Fruit fly (Drosophila melanogaster) whole organism, embryonic: ENCODE measurements around the gene Mms19.

Experiments
- Adf1 ChIP-seq: fragments of 200-800 bp; sonication (Bioruptor generic); IDR thresholded peaks from 2 replicates; pipeline ENCODE4 v1.3.6; 2022; ENCODE audit warnings: missing biosample characterization, missing genetic modification characterization
- Blimp-1 ChIP-seq: fragments of 200-800 bp; sonication (Bioruptor generic); optimal IDR thresholded peaks from 3 replicates; lab custom pipeline; 2018; ENCODE audit warnings: missing biosample characterization, missing genetic modification characterization, mild to moderate bottlenecking, moderate library complexity, missing genetic modification reagents
- CG10431 ChIP-seq: fragments of 200-800 bp; sonication (Bioruptor generic); optimal IDR thresholded peaks from 3 replicates; lab custom pipeline; 2018; ENCODE audit warnings: missing biosample characterization, mild to moderate bottlenecking, missing genetic modification characterization
- CG11456 ChIP-seq: fragments of 200-800 bp; sonication (Bioruptor generic); IDR thresholded peaks from 3 replicates; pipeline ENCODE4 v1.3.6; 2022; ENCODE audit warnings: missing biosample characterization, missing genetic modification characterization
- CG12236 ChIP-seq: fragments of 200-800 bp; sonication (Bioruptor generic); optimal IDR thresholded peaks from 2 replicates; lab custom pipeline; 2016; ENCODE audit warnings: missing biosample characterization, missing genetic modification characterization
- CG12391 ChIP-seq: fragments of 200-800 bp; sonication (Bioruptor generic); optimal IDR thresholded peaks from 3 replicates; lab custom pipeline; 2018; ENCODE audit warnings: missing biosample characterization, mild to moderate bottlenecking, missing genetic modification characterization, moderate library complexity
- CG13624 ChIP-seq: fragments of 200-800 bp; sonication (Bioruptor generic); optimal IDR thresholded peaks from 2 replicates; lab custom pipeline; 2016; ENCODE audit warnings: missing biosample characterization, missing genetic modification characterization
- CG14965 ChIP-seq: fragments of 200-800 bp; sonication (Bioruptor generic); optimal IDR thresholded peaks from 2 replicates; lab custom pipeline; 2016; ENCODE audit warnings: missing biosample characterization, missing genetic modification characterization, borderline replicate concordance
- CG15514 ChIP-seq: fragments of 200-800 bp; sonication (Bioruptor generic); optimal IDR thresholded peaks from 3 replicates; lab custom pipeline; 2017; ENCODE audit warnings: missing biosample characterization, missing genetic modification characterization, mild to moderate bottlenecking, moderate library complexity, missing genetic modification reagents
- CG1603 ChIP-seq: fragments of 200-800 bp; sonication (Bioruptor generic); optimal IDR thresholded peaks from 2 replicates; lab custom pipeline; 2019; ENCODE audit warnings: missing biosample characterization, mild to moderate bottlenecking, missing genetic modification characterization, moderate library complexity
- CG17385 ChIP-seq: fragments of 200-800 bp; sonication (Bioruptor generic); optimal IDR thresholded peaks from 3 replicates; lab custom pipeline; 2018; ENCODE audit warnings: missing biosample characterization, mild to moderate bottlenecking, missing genetic modification characterization
- CG32772 ChIP-seq: fragments of 200-800 bp; sonication (Bioruptor generic); IDR thresholded peaks from 2 replicates; pipeline ENCODE4 v1.3.6; 2022; ENCODE audit warnings: missing biosample characterization, missing genetic modification characterization
- CG3407 ChIP-seq: fragments of 200-800 bp; sonication (Bioruptor generic); optimal IDR thresholded peaks from 2 replicates; lab custom pipeline; 2018; ENCODE audit warnings: missing biosample characterization, mild to moderate bottlenecking, missing genetic modification characterization
- CG3838 ChIP-seq: fragments of 200-800 bp; sonication (Bioruptor generic); optimal IDR thresholded peaks from 3 replicates; lab custom pipeline; 2016; ENCODE audit warnings: missing biosample characterization, missing genetic modification characterization
- CG4707 ChIP-seq: fragments of 200-800 bp; sonication (Bioruptor generic); optimal IDR thresholded peaks from 2 replicates; lab custom pipeline; 2018; ENCODE audit warnings: missing biosample characterization, mild to moderate bottlenecking, missing genetic modification characterization, moderate library complexity
- CG6654 ChIP-seq: fragments of 200-800 bp; sonication (Bioruptor generic); optimal IDR thresholded peaks from 2 replicates; lab custom pipeline; 2017; ENCODE audit warnings: missing biosample characterization, mild to moderate bottlenecking, missing genetic modification characterization
- CG6791 ChIP-seq: fragments of 200-800 bp; sonication (Bioruptor generic); IDR thresholded peaks from 3 replicates; pipeline ENCODE4 v1.3.6; 2022; ENCODE audit warnings: missing biosample characterization, missing genetic modification characterization; ENCODE audit not compliant: partially characterized antibody
- CG7357 ChIP-seq: fragments of 200-800 bp; sonication (Bioruptor generic); IDR thresholded peaks from 3 replicates; pipeline ENCODE4 v1.3.6; 2022; ENCODE audit warnings: missing biosample characterization, missing genetic modification characterization
- CG8944 ChIP-seq: fragments of 200-800 bp; sonication (Bioruptor generic); optimal IDR thresholded peaks from 3 replicates; lab custom pipeline; 2016; ENCODE audit warnings: missing biosample characterization, missing genetic modification characterization
- CTCF ChIP-seq: fragments of 200-800 bp; sonication (Bioruptor generic); optimal IDR thresholded peaks from 2 replicates; lab custom pipeline; 2017; ENCODE audit warnings: missing biosample characterization, mild to moderate bottlenecking, missing genetic modification characterization, moderate library complexity
- CoRest ChIP-seq: fragments of 200-800 bp; sonication (Bioruptor generic); optimal IDR thresholded peaks from 3 replicates; lab custom pipeline; 2018; ENCODE audit warnings: missing biosample characterization, mild to moderate bottlenecking, missing genetic modification characterization, moderate library complexity
- Dad ChIP-seq: fragments of 200-800 bp; sonication (Bioruptor generic); optimal IDR thresholded peaks from 3 replicates; lab custom pipeline; 2016; ENCODE audit warnings: missing biosample characterization, missing genetic modification characterization
- Dref ChIP-seq: fragments of 200-800 bp; sonication (Bioruptor generic); IDR thresholded peaks from 2 replicates; pipeline ENCODE4 v1.3.6; 2022; ENCODE audit warnings: missing biosample characterization, missing genetic modification characterization
- GATAe ChIP-seq: fragments of 200-800 bp; sonication (Bioruptor generic); conservative IDR thresholded peaks from 2 replicates; pipeline ENCODE4 v1.3.6; 2022; ENCODE audit warnings: missing biosample characterization, missing genetic modification characterization
- NC2β ChIP-seq: fragments of 200-800 bp; sonication (Bioruptor generic); optimal IDR thresholded peaks from 2 replicates; lab custom pipeline; 2016; ENCODE audit warnings: missing biosample characterization, missing genetic modification characterization
- Oaz ChIP-seq: fragments of 200-800 bp; sonication (Bioruptor generic); IDR thresholded peaks from 2 replicates; pipeline ENCODE4 v1.3.6; 2022; ENCODE audit warnings: missing biosample characterization, missing genetic modification characterization
- Rx ChIP-seq: fragments of 200-800 bp; sonication (Bioruptor generic); IDR thresholded peaks from 2 replicates; pipeline ENCODE4 v1.3.6; 2022; ENCODE audit warnings: missing biosample characterization, missing genetic modification characterization
- Side ChIP-seq: fragments of 200-800 bp; sonication (Bioruptor generic); optimal IDR thresholded peaks from 2 replicates; lab custom pipeline; 2016; ENCODE audit warnings: missing biosample characterization, missing genetic modification characterization
- Sox100B ChIP-seq: fragments of 200-800 bp; sonication (Bioruptor generic); optimal IDR thresholded peaks from 3 replicates; lab custom pipeline; 2018; ENCODE audit warnings: missing biosample characterization, mild to moderate bottlenecking, missing genetic modification characterization
- YL-1 ChIP-seq: fragments of 200-800 bp; sonication (Bioruptor generic); optimal IDR thresholded peaks from 3 replicates; lab custom pipeline; 2017; ENCODE audit warnings: missing biosample characterization, mild to moderate bottlenecking, missing genetic modification characterization
- br ChIP-seq: fragments of >200 bp; optimal IDR thresholded peaks from 2 replicates; lab custom pipeline; 2017
- dan ChIP-seq: fragments of 200-800 bp; sonication (Bioruptor generic); IDR thresholded peaks from 2 replicates; pipeline ENCODE4 v1.3.6; 2022; ENCODE audit warnings: missing biosample characterization, missing genetic modification characterization
- gt ChIP-seq: fragments of 200-800 bp; sonication (Bioruptor generic); IDR thresholded peaks from 2 replicates; pipeline ENCODE4 v1.3.6; 2022; ENCODE audit warnings: missing biosample characterization, missing genetic modification characterization
- hb ChIP-seq: fragments of 200-800 bp; sonication (Bioruptor generic); IDR thresholded peaks from 3 replicates; pipeline ENCODE4 v1.3.6; 2022; ENCODE audit warnings: missing biosample characterization, missing genetic modification characterization; ENCODE audit not compliant: partially characterized antibody
- hth ChIP-seq: fragments of >200 bp; optimal IDR thresholded peaks from 2 replicates; lab custom pipeline; 2017; ENCODE audit warnings: inconsistent platforms
- jing ChIP-seq: fragments of 200-800 bp; sonication (Bioruptor generic); optimal IDR thresholded peaks from 2 replicates; lab custom pipeline; 2018; ENCODE audit warnings: missing biosample characterization, mild to moderate bottlenecking, missing genetic modification characterization
- kah ChIP-seq: fragments of 200-800 bp; sonication (Bioruptor generic); optimal IDR thresholded peaks from 2 replicates; lab custom pipeline; 2018; ENCODE audit warnings: missing biosample characterization, mild to moderate bottlenecking, missing genetic modification characterization
- pfk ChIP-seq: fragments of 200-800 bp; sonication (Bioruptor generic); optimal IDR thresholded peaks from 2 replicates; lab custom pipeline; 2018; ENCODE audit warnings: missing biosample characterization, mild to moderate bottlenecking, missing genetic modification characterization, moderate library complexity
- pho ChIP-seq: fragments of 200-800 bp; sonication (Bioruptor generic); optimal IDR thresholded peaks from 2 replicates; lab custom pipeline; 2016; ENCODE audit warnings: missing biosample characterization, missing genetic modification characterization
- pum ChIP-seq: fragments of 200-800 bp; sonication (Bioruptor generic); optimal IDR thresholded peaks from 2 replicates; lab custom pipeline; 2016; ENCODE audit warnings: missing biosample characterization, missing genetic modification characterization
- rib ChIP-seq: fragments of 200-800 bp; sonication (Bioruptor generic); IDR thresholded peaks from 2 replicates; pipeline ENCODE4 v1.3.6; 2022; ENCODE audit warnings: missing biosample characterization, missing genetic modification characterization
- sd ChIP-seq: fragments of 200-800 bp; sonication (Bioruptor generic); optimal IDR thresholded peaks from 3 replicates; lab custom pipeline; 2018; ENCODE audit warnings: missing biosample characterization, mild to moderate bottlenecking, missing genetic modification characterization, moderate library complexity
- sim ChIP-seq: fragments of 200-800 bp; sonication (Bioruptor generic); IDR thresholded peaks from 2 replicates; pipeline ENCODE4 v1.3.6; 2022; ENCODE audit warnings: missing biosample characterization, missing genetic modification characterization
- slbo ChIP-seq: fragments of 200-800 bp; sonication (Bioruptor generic); IDR thresholded peaks from 2 replicates; pipeline ENCODE4 v1.3.6; 2022; ENCODE audit warnings: missing biosample characterization, missing genetic modification characterization
- sob ChIP-seq: fragments of 200-800 bp; sonication (Bioruptor generic); IDR thresholded peaks from 2 replicates; pipeline ENCODE4 v1.3.6; 2022; ENCODE audit warnings: missing biosample characterization, missing genetic modification characterization
- tgo ChIP-seq: fragments of 200-800 bp; sonication (Bioruptor generic); IDR thresholded peaks from 3 replicates; pipeline ENCODE4 v1.3.6; 2022; ENCODE audit warnings: missing biosample characterization, missing genetic modification characterization
- ttk ChIP-seq: fragments of 200-800 bp; sonication (Bioruptor generic); IDR thresholded peaks from 2 replicates; pipeline ENCODE4 v2.1.2; 2022; ENCODE audit warnings: missing biosample characterization, missing genetic modification characterization
- usp ChIP-seq: fragments of >200 bp; optimal IDR thresholded peaks from 2 replicates; lab custom pipeline; 2017; ENCODE audit warnings: missing biosample characterization, missing genetic modification characterization
- vnd ChIP-seq: fragments of 200-800 bp; sonication (Bioruptor generic); IDR thresholded peaks from 3 replicates; pipeline ENCODE4 v1.3.6; 2022; ENCODE audit warnings: missing biosample characterization, missing genetic modification characterization; ENCODE audit not compliant: partially characterized antibody
- zf30C ChIP-seq: fragments of 200-800 bp; sonication (Bioruptor generic); optimal IDR thresholded peaks from 3 replicates; lab custom pipeline; 2018; ENCODE audit warnings: missing biosample characterization, mild to moderate bottlenecking, missing genetic modification characterization
- zfh2 ChIP-seq: fragments of 200-800 bp; sonication (Bioruptor generic); optimal IDR thresholded peaks from 2 replicates; lab custom pipeline; 2016; ENCODE audit warnings: missing biosample characterization, missing genetic modification characterization

The Mms19 gene

DNA sequence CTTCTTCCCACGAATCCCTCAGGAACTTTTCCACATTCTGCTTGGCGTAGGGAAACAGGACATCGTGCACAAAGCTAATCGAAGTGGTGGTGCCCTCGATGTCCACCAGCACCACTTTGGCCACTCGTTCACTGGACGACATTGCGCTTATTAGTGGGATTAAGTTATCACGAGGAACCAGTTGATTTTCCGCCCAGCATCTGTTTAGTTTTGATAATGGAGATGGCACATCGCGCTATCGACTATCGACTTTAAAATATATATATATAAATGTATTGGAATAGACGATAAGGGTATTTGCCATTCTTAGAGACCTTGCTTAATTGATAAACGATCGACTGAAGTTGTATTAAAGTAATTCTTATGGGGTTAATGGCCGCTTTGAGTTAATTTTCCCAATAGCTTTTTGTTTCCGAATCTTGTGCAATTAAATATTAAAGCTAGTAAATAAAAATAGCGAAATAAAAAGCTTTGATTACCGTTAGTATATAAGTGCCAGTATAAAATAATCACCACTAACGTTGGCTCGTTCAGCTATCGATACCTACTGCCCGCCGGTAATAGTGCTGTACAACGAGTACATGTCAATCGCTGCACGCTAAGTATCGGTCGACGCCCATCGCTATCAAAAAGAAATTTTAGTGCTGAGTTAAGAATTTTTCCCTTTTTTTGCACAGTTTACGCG, 24.3 kb downstream of the Mms19 start, which contains the start of the genes Enoph and Hph (continued):
- TF ChIP-seq Dref (GFP tag; lab: Robert Waterston, UW), result peak; percentile 88
- TF ChIP-seq vnd (GFP tag; lab: Robert Waterston, UW), result peak; percentile 80
- peak; percentile 83 for TF ChIP-seq CoRest (tag; lab: Kevin White, UChicago)
- no peak for TF ChIP-seq CG3838
- no peak for TF ChIP-seq br (lab: Kevin White, UChicago)
- TF ChIP-seq Oaz (GFP tag; lab: Robert Waterston, UW), result peak; percentile 46; the same call in 1 of the 2 replicates
- no peak for TF ChIP-seq CG10431 (GFP tag; lab: Kevin White, UChicago)
- TF ChIP-seq CG11456 (GFP tag; lab: Robert Waterston, UW), result peak; percentile 63; the same call in 1 of the 3 replicates
- peak; percentile 27; the same call in 1 of the 2 replicates for TF ChIP-seq CG32772 (GFP tag; lab: Robert Waterston, UW)
- TF ChIP-seq NC2β, result peak; percentile 12
- peak; percentile 34 for TF ChIP-seq pum
- TF ChIP-seq CG12391, result peak; percentile 64
- TF ChIP-seq CG7357 (GFP tag; lab: Robert Waterston, UW), result peak; percentile 73
- TF ChIP-seq hth (lab: Kevin White, UChicago), result no peak
- no peak for TF ChIP-seq usp
- TF ChIP-seq pfk, result no peak
- TF ChIP-seq CG14965, result no peak
- peak; percentile 37 for TF ChIP-seq CG8944
- peak; percentile 80 for TF ChIP-seq CG6791
- TF ChIP-seq sd (tag; lab: Kevin White, UChicago), result peak; percentile 19
- no peak for TF ChIP-seq Adf1 (GFP tag; lab: Robert Waterston, UW)
- no peak for TF ChIP-seq gt
- TF ChIP-seq Side (GFP tag; lab: Kevin White, UChicago), result peak; percentile 56
- peak; percentile 47; the same call in 1 of the 2 replicates for TF ChIP-seq rib (GFP tag; lab: Robert Waterston, UW)
- TF ChIP-seq GATAe, result no peak
- TF ChIP-seq Blimp-1 (GFP tag; lab: Kevin White, UChicago), result peak; percentile 45
- peak; percentile 33 for TF ChIP-seq CG3407 (GFP tag; lab: Kevin White, UChicago)
- peak; percentile 52; the same call in 1 of the 2 replicates for TF ChIP-seq slbo
- TF ChIP-seq tgo (GFP tag; lab: Robert Waterston, UW), result peak; percentile 55
- peak; percentile 31 for TF ChIP-seq Dad (GFP tag; lab: Kevin White, UChicago)
- TF ChIP-seq CG17385 (GFP tag; lab: Kevin White, UChicago), result peak; percentile 46
- TF ChIP-seq CG13624 (GFP tag; lab: Kevin White, UChicago), result peak; percentile 71
- TF ChIP-seq zfh2 (GFP tag; lab: Kevin White, UChicago), result peak; percentile 68
- no peak for TF ChIP-seq dan (GFP tag; lab: Robert Waterston, UW)
- TF ChIP-seq Sox100B (GFP tag; lab: Kevin White, UChicago), result peak; percentile 69
- TF ChIP-seq CTCF (GFP tag; lab: Kevin White, UChicago), result peak; percentile 6
- peak; percentile 36 for TF ChIP-seq CG1603 (tag; lab: Kevin White, UChicago)
- no peak; the same call in 1 of the 2 replicates for TF ChIP-seq ttk
- TF ChIP-seq pho (GFP tag; lab: Kevin White, UChicago), result peak; percentile 51
- TF ChIP-seq CG12236 (GFP tag; lab: Kevin White, UChicago), result no peak
- peak; percentile 81 for TF ChIP-seq hb
- 0 out of 2 replicates have a peak, but pooled peaks have one; percentile 42 for TF ChIP-seq sob (GFP tag; lab: Robert Waterston, UW)
- peak; percentile 15 for TF ChIP-seq YL-1 (GFP tag; lab: Kevin White, UChicago)
- TF ChIP-seq kah, result no peak
- no peak for TF ChIP-seq Rx (GFP tag; lab: Robert Waterston, UW)
- no peak for TF ChIP-seq CG4707 (GFP tag; lab: Kevin White, UChicago)
- peak; percentile 22 for TF ChIP-seq CG6654 (GFP tag; lab: Kevin White, UChicago)
- no peak for TF ChIP-seq sim (GFP tag; lab: Robert Waterston, UW)
- TF ChIP-seq zf30C (GFP tag; lab: Kevin White, UChicago), result no peak
- peak; percentile 94 for TF ChIP-seq CG15514 (GFP tag; lab: Kevin White, UChicago)
- no peak for TF ChIP-seq jing (GFP tag; lab: Kevin White, UChicago)
